Fruit fly (Drosophila melanogaster): Measurements from ENCODE around the gene Stip1.

Stip1 gene

dm6 chr2L:250507-251215 lies 44.3 kb upstream of the Stip1 start, which contains the start of gene kis (continued):
- TF ChIP-seq Doc3 (GFP tag; IDR thresholded peaks at IDR 0.05; ENCODE audit: partially characterized antibody), result peak; percentile 95
- TF ChIP-seq CG3065 (GFP tag; optimal IDR thresholded peaks at IDR 0.05), result no peak
- TF ChIP-seq trh (GFP tag; optimal IDR thresholded peaks at IDR 0.05), result no peak
- peak; percentile 65 for TF ChIP-seq Max (GFP tag; optimal IDR thresholded peaks at IDR 0.05)
- peak; percentile 94 for TF ChIP-seq inv (GFP tag; IDR thresholded peaks at IDR 0.05; ENCODE audit: partially characterized antibody)
- no peak for TF ChIP-seq CG5245 (GFP tag; optimal IDR thresholded peaks at IDR 0.05)
- peak; percentile 41 for TF ChIP-seq CG9727 (GFP tag; optimal IDR thresholded peaks at IDR 0.05)
- TF ChIP-seq Stat92E (GFP tag; optimal IDR thresholded peaks at IDR 0.05), result peak in 1 of 3 experiments; percentile 74
- TF ChIP-seq Dbx (GFP tag; IDR thresholded peaks at IDR 0.05), result peak; percentile 73; the same call in 2 of the 3 replicates
- no peak for TF ChIP-seq D19B (GFP tag; optimal IDR thresholded peaks at IDR 0.05)
- no peak for TF ChIP-seq dmrt99B (tag; optimal IDR thresholded peaks at IDR 0.05)
- no peak for TF ChIP-seq CG4404 (GFP tag; IDR thresholded peaks at IDR 0.05)
- TF ChIP-seq ftz-f1 (GFP tag; optimal IDR thresholded peaks at IDR 0.05), result no peak
- peak; percentile 97 for TF ChIP-seq Opbp (GFP tag; IDR thresholded peaks at IDR 0.05; ENCODE audit: partially characterized antibody)
- TF ChIP-seq CG8388 (GFP tag; optimal IDR thresholded peaks at IDR 0.05), result peak; percentile 8
- TF ChIP-seq CG17912 (GFP tag; optimal IDR thresholded peaks at IDR 0.05), result no peak
- peak; percentile 97 for TF ChIP-seq CG42726 (GFP tag; IDR thresholded peaks at IDR 0.05; ENCODE audit: partially characterized antibody)
- TF ChIP-seq CG18011 (GFP tag; optimal IDR thresholded peaks at IDR 0.05), result peak; percentile 27
- no peak for TF ChIP-seq CG6813 (GFP tag; optimal IDR thresholded peaks at IDR 0.05)
- no peak for TF ChIP-seq ara (GFP tag; IDR thresholded peaks at IDR 0.05)
- peak; percentile 9 for TF ChIP-seq NfI (GFP tag; optimal IDR thresholded peaks at IDR 0.05)
- TF ChIP-seq grn (GFP tag; optimal IDR thresholded peaks at IDR 0.05), result no peak
- no peak for TF ChIP-seq crc (GFP tag; optimal IDR thresholded peaks at IDR 0.05)
- TF ChIP-seq onecut (GFP tag; IDR thresholded peaks at IDR 0.05), result 0 out of 2 replicates have a peak, but pooled peaks have one; percentile 31
- no peak for TF ChIP-seq CG4820 (GFP tag; optimal IDR thresholded peaks at IDR 0.05)
- no peak for TF ChIP-seq CG15479 (GFP tag; optimal IDR thresholded peaks at IDR 0.05)
- TF ChIP-seq so (GFP tag; IDR thresholded peaks at IDR 0.05), result peak; percentile 41; the same call in 1 of the 3 replicates
- peak; percentile 41 for TF ChIP-seq CG2678 (tag; optimal IDR thresholded peaks at IDR 0.05)
- peak; percentile 5 to 21 for TF ChIP-seq bsh (GFP tag; optimal IDR thresholded peaks at IDR 0.05)
- peak; percentile 43 for TF ChIP-seq CrebB (tag; optimal IDR thresholded peaks at IDR 0.05)
- TF ChIP-seq pho (GFP tag; optimal IDR thresholded peaks at IDR 0.05), result peak; percentile 67
- peak; percentile 12 for TF ChIP-seq CG15696 (tag; optimal IDR thresholded peaks at IDR 0.05)
- no peak for TF ChIP-seq Dek (tag; optimal IDR thresholded peaks at IDR 0.05)
- no peak for TF ChIP-seq Mrtf (GFP tag; IDR thresholded peaks at IDR 0.05)
- no peak for TF ChIP-seq CG5180 (GFP tag; optimal IDR thresholded peaks at IDR 0.05)
- TF ChIP-seq hbn (GFP tag; IDR thresholded peaks at IDR 0.05; ENCODE audit: partially characterized antibody), result peak; percentile 93
- TF ChIP-seq Hmr (GFP tag; optimal IDR thresholded peaks at IDR 0.05), result peak; percentile 66
- TF ChIP-seq zen (tag; optimal IDR thresholded peaks at IDR 0.05), result peak; percentile 39
- peak; percentile 88 for TF ChIP-seq YL-1 (GFP tag; optimal IDR thresholded peaks at IDR 0.05)
- no peak for TF ChIP-seq Vsx1 (GFP tag; optimal IDR thresholded peaks at IDR 0.05)
- TF ChIP-seq gsb-n (tag; optimal IDR thresholded peaks at IDR 0.05), result peak; percentile 68
- peak; percentile 47 for TF ChIP-seq cg (GFP tag; optimal IDR thresholded peaks at IDR 0.05)
- no peak for TF ChIP-seq Optix (GFP tag; IDR thresholded peaks at IDR 0.05)
- TF ChIP-seq her (GFP tag; optimal IDR thresholded peaks at IDR 0.05), result peak; percentile 35
- no peak for TF ChIP-seq cas (GFP tag; IDR thresholded peaks at IDR 0.05)
- no peak for TF ChIP-seq Oaz (GFP tag; IDR thresholded peaks at IDR 0.05)
- TF ChIP-seq Dfd (GFP tag; optimal IDR thresholded peaks at IDR 0.05), result no peak
- no peak for TF ChIP-seq CG12236 (GFP tag; optimal IDR thresholded peaks at IDR 0.05)
